Worm (Caenorhabditis elegans): ENCODE measurements around the gene F08D12.4.

The F08D12.4 gene

DNA sequence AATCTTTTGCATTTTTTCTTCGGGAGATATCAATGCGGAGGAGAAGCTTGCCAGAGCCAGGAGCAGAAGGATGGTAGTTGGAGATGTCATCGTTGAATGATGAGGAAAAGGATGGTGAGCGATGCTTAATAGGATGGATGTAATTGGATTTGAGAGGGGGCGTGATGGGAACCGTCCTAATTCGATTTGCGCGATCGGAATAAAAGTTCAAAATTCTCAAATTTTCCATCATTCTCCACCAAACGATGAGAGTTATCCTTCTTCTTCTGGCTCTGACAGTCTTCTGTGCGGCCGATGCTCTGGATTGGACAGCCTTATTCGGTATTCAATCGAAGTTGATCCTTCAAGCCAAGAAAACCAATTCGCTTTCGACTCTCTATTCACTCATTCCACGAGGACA, 46.2 kb downstream of the F08D12.4 start, which contains the start of the genes K12H6.4 and K12H6.9:
Gene K12H6.4, minus strand, starts transcription at position 101 of the 400 bp plus-strand sequence.
Gene K12H6.9, plus strand, starts transcription at position 236 of the 400 bp plus-strand sequence.
- no peak for TF ChIP-seq nhr-237 (tag; optimal IDR thresholded peaks at IDR 0.05)

DNA sequence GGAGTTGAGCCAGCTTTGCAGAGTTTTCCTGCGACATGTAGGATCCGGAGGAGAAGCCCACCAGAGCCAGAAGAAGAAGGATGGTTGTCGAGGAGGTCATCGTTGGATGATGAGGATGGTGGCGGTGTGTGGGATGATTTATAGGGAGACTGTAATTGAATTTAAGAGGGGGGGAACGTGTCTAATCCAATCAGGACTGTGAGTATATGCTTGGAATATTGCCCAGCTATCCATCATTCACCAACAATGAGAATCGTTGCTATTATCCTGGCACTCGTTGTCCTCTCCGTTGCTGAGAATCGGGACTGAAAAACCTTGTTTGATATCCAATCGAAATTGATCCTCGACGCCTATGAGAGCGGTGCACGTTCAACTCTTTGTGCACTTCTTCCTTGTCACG, 48.1 kb downstream of the F08D12.4 start, which contains the start of gene K12H6.5:
Gene K12H6.5, minus strand, starts transcription at position 101 of the 400 bp plus-strand sequence.
- TF ChIP-seq lin-39 (tag; optimal IDR thresholded peaks at IDR 0.05) (no peak), nhr-11 (tag; optimal IDR thresholded peaks at IDR 0.05) (no peak), nhr-12 (tag; optimal IDR thresholded peaks at IDR 0.05) (no peak), ama-1 (optimal IDR thresholded peaks at IDR 0.05) (no peak), peb-1 (tag; optimal IDR thresholded peaks at IDR 0.05) (no peak), elt-3 (tag; optimal IDR thresholded peaks at IDR 0.05) (no peak), unc-39 (tag; optimal IDR thresholded peaks at IDR 0.05) (no peak), nhr-129 (tag; optimal IDR thresholded peaks at IDR 0.05) (no peak), ZK546.5 (tag; optimal IDR thresholded peaks at IDR 0.05) (no peak), fos-1 (tag; optimal IDR thresholded peaks at IDR 0.05) (no peak), ztf-11 (tag; optimal IDR thresholded peaks at IDR 0.05) (no peak), nhr-237 (tag; optimal IDR thresholded peaks at IDR 0.05) (no peak), nhr-77 (tag; optimal IDR thresholded peaks at IDR 0.05) (no peak)

ce11 chrII:2827859-2828403, 50.0 kb downstream of the F08D12.4 start, which contains the start of gene K12H6.8:
TSS of gene K12H6.8 (plus strand) at chrII:2827896.
- TF ChIP-seq dmd-4 (tag; optimal IDR thresholded peaks at IDR 0.05), result no peak
- TF ChIP-seq ztf-1 (GFP tag; conservative IDR thresholded peaks at IDR 0.05), result no peak
- TF ChIP-seq lin-39 (tag; optimal IDR thresholded peaks at IDR 0.05), result no peak
- no peak for TF ChIP-seq mdl-1 (tag; optimal IDR thresholded peaks at IDR 0.05)
- no peak for TF ChIP-seq Y55F3AM.14 (GFP tag; optimal IDR thresholded peaks at IDR 0.05)
- no peak for TF ChIP-seq unc-39 (tag; optimal IDR thresholded peaks at IDR 0.05)
- TF ChIP-seq snpc-4 (tag; optimal IDR thresholded peaks at IDR 0.05), result no peak
- TF ChIP-seq mbf-1 (tag; optimal IDR thresholded peaks at IDR 0.05), result no peak
- no peak for TF ChIP-seq nhr-25 (tag; optimal IDR thresholded peaks at IDR 0.05)
- TF ChIP-seq nhr-23 (tag; optimal IDR thresholded peaks at IDR 0.05), result no peak
- TF ChIP-seq fos-1 (tag; optimal IDR thresholded peaks at IDR 0.05), result no peak
- no peak for TF ChIP-seq mab-5 (tag; optimal IDR thresholded peaks at IDR 0.05)
- TF ChIP-seq unc-62 (GFP tag; optimal IDR thresholded peaks at IDR 0.05), result no peak
- no peak for TF ChIP-seq F13H6.1 (tag; optimal IDR thresholded peaks at IDR 0.05)
- TF ChIP-seq ceh-16 (tag; optimal IDR thresholded peaks at IDR 0.05), result no peak
- no peak for TF ChIP-seq nhr-21 (tag; optimal IDR thresholded peaks at IDR 0.05)
- no peak for TF ChIP-seq nhr-11 (tag; optimal IDR thresholded peaks at IDR 0.05)
- no peak for TF ChIP-seq sem-4 (tag; optimal IDR thresholded peaks at IDR 0.05)
- TF ChIP-seq crh-2 (tag; optimal IDR thresholded peaks at IDR 0.05), result no peak

Data from whole organism, L2 larva.